Fruit fly (Drosophila melanogaster) whole organism, embryonic: Measurements from ENCODE around the gene ND-B18.

Experiments
- Ada2b ChIP-seq: fragments of 200-800 bp; sonication (Bioruptor generic); IDR thresholded peaks from 2 replicates; pipeline ENCODE4 v1.3.6; 2022; ENCODE audit warnings: missing biosample characterization, missing genetic modification characterization
- Blimp-1 ChIP-seq: fragments of 200-800 bp; sonication (Bioruptor generic); optimal IDR thresholded peaks from 3 replicates; lab custom pipeline; 2018; ENCODE audit warnings: missing biosample characterization, missing genetic modification characterization, mild to moderate bottlenecking, moderate library complexity, missing genetic modification reagents
- BtbVII ChIP-seq: fragments of 200-800 bp; sonication (Bioruptor generic); optimal IDR thresholded peaks from 3 replicates; lab custom pipeline; 2017; ENCODE audit warnings: missing biosample characterization, mild to moderate bottlenecking, missing genetic modification characterization
- CG10209 ChIP-seq: fragments of 200-800 bp; sonication (Bioruptor generic); optimal IDR thresholded peaks from 3 replicates; lab custom pipeline; 2017; ENCODE audit warnings: missing biosample characterization, mild to moderate bottlenecking, missing genetic modification characterization, missing genetic modification reagents
- CG10543 ChIP-seq: fragments of 200-800 bp; sonication (Bioruptor generic); optimal IDR thresholded peaks from 3 replicates; lab custom pipeline; 2017; ENCODE audit warnings: missing biosample characterization, mild to moderate bottlenecking, missing genetic modification characterization, moderate library complexity
- CG11398 ChIP-seq: fragments of 200-800 bp; sonication (Bioruptor generic); optimal IDR thresholded peaks from 2 replicates; lab custom pipeline; 2016; ENCODE audit warnings: missing biosample characterization, missing genetic modification characterization
- CG11696 ChIP-seq: fragments of 200-800 bp; sonication (Bioruptor generic); IDR thresholded peaks from 2 replicates; pipeline ENCODE4 v1.3.6; 2022; ENCODE audit warnings: missing biosample characterization, missing genetic modification characterization
- CG12104 ChIP-seq: fragments of 200-800 bp; sonication (Bioruptor generic); optimal IDR thresholded peaks from 3 replicates; lab custom pipeline; 2016; ENCODE audit warnings: missing biosample characterization, missing genetic modification characterization
- CG13424 ChIP-seq: fragments of 200-800 bp; sonication (Bioruptor generic); optimal IDR thresholded peaks from 2 replicates; lab custom pipeline; 2019; ENCODE audit warnings: missing biosample characterization, mild to moderate bottlenecking, missing genetic modification characterization, moderate library complexity
- CG14860 ChIP-seq: fragments of 200-800 bp; sonication (Bioruptor generic); IDR thresholded peaks from 3 replicates; pipeline ENCODE4 v1.3.6; 2022; ENCODE audit warnings: missing biosample characterization, missing genetic modification characterization; ENCODE audit not compliant: partially characterized antibody
- CG1603 ChIP-seq: fragments of 200-800 bp; sonication (Bioruptor generic); optimal IDR thresholded peaks from 2 replicates; lab custom pipeline; 2019; ENCODE audit warnings: missing biosample characterization, mild to moderate bottlenecking, missing genetic modification characterization, moderate library complexity
- CG2199 ChIP-seq: fragments of 200-800 bp; sonication (Bioruptor generic); IDR thresholded peaks from 3 replicates; pipeline ENCODE4 v1.3.6; 2022; ENCODE audit warnings: missing biosample characterization, missing genetic modification characterization
- CG30403 ChIP-seq: fragments of 200-800 bp; sonication (Bioruptor generic); optimal IDR thresholded peaks from 3 replicates; lab custom pipeline; 2016; ENCODE audit warnings: missing biosample characterization, missing genetic modification characterization
- CG43689 ChIP-seq: fragments of 200-800 bp; sonication (Bioruptor generic); IDR thresholded peaks from 2 replicates; pipeline ENCODE4 v1.3.6; 2022; ENCODE audit warnings: missing biosample characterization, missing genetic modification characterization
- CG4424 ChIP-seq: fragments of 200-800 bp; sonication (Bioruptor generic); optimal IDR thresholded peaks from 3 replicates; lab custom pipeline; 2016; ENCODE audit warnings: missing biosample characterization, missing genetic modification characterization
- CG6175 ChIP-seq: fragments of 200-800 bp; sonication (Bioruptor generic); IDR thresholded peaks from 3 replicates; pipeline ENCODE4 v1.3.6; 2022; ENCODE audit warnings: missing biosample characterization, missing genetic modification characterization
- CG6791 ChIP-seq: fragments of 200-800 bp; sonication (Bioruptor generic); IDR thresholded peaks from 3 replicates; pipeline ENCODE4 v1.3.6; 2022; ENCODE audit warnings: missing biosample characterization, missing genetic modification characterization; ENCODE audit not compliant: partially characterized antibody
- CG8924 ChIP-seq: fragments of 200-800 bp; optimal IDR thresholded peaks from 3 replicates; lab custom pipeline; 2019; ENCODE audit warnings: missing biosample characterization, mild to moderate bottlenecking, missing genetic modification characterization, moderate library complexity
- Ets65A ChIP-seq: fragments of 200-800 bp; sonication (Bioruptor generic); peaks from one replicate; lab custom pipeline; 2016; ENCODE audit warnings: missing biosample characterization, missing genetic modification characterization
- Fer2 ChIP-seq: fragments of 200-800 bp; sonication (Bioruptor generic); optimal IDR thresholded peaks from 2 replicates; lab custom pipeline; 2018; ENCODE audit warnings: missing biosample characterization, mild to moderate bottlenecking, missing genetic modification characterization, moderate library complexity
- GATAe ChIP-seq: fragments of 200-800 bp; sonication (Bioruptor generic); conservative IDR thresholded peaks from 2 replicates; pipeline ENCODE4 v1.3.6; 2022; ENCODE audit warnings: missing biosample characterization, missing genetic modification characterization
- HHEX ChIP-seq: fragments of 200-800 bp; sonication (Bioruptor generic); optimal IDR thresholded peaks from 3 replicates; lab custom pipeline; 2017; ENCODE audit warnings: missing biosample characterization, mild to moderate bottlenecking, missing genetic modification characterization, missing genetic modification reagents
- Hand ChIP-seq: fragments of 200-800 bp; sonication (Bioruptor generic); optimal IDR thresholded peaks from 2 replicates; lab custom pipeline; 2017; ENCODE audit warnings: mild to moderate bottlenecking, missing biosample characterization, missing genetic modification reagents, missing genetic modification characterization
- Med ChIP-seq: fragments of 200-800 bp; sonication (Bioruptor generic); peaks from one replicate; lab custom pipeline; 2016; ENCODE audit warnings: missing biosample characterization, missing genetic modification characterization, mild to moderate bottlenecking, inconsistent platforms, moderate library complexity
- Ssrp ChIP-seq: fragments of 200-800 bp; sonication (Bioruptor generic); optimal IDR thresholded peaks from 2 replicates; lab custom pipeline; 2018; ENCODE audit warnings: missing biosample characterization, mild to moderate bottlenecking, missing genetic modification characterization, moderate library complexity
- ap ChIP-seq: fragments of 200-800 bp; sonication (Bioruptor generic); IDR thresholded peaks from 2 replicates; pipeline ENCODE4 v1.3.6; 2022; ENCODE audit warnings: missing biosample characterization, missing genetic modification characterization
- btn ChIP-seq: fragments of 200-800 bp; sonication (Bioruptor generic); optimal IDR thresholded peaks from 2 replicates; lab custom pipeline; 2016; ENCODE audit warnings: missing biosample characterization, missing genetic modification characterization
- chinmo ChIP-seq: fragments of 200-800 bp; sonication (Bioruptor generic); IDR thresholded peaks from 4 replicates; pipeline ENCODE4 v1.3.6; 2022; ENCODE audit warnings: missing biosample characterization, missing genetic modification characterization; ENCODE audit not compliant: partially characterized antibody
- chn ChIP-seq: fragments of 200-800 bp; sonication (Bioruptor generic); optimal IDR thresholded peaks from 2 replicates; lab custom pipeline; 2016; ENCODE audit warnings: missing biosample characterization, missing genetic modification characterization
- ci ChIP-seq: fragments of 200-800 bp; sonication (Bioruptor generic); IDR thresholded peaks from 3 replicates; pipeline ENCODE4 v1.3.6; 2022; ENCODE audit warnings: missing biosample characterization, missing genetic modification characterization
- crol ChIP-seq: fragments of 200-800 bp; sonication (Bioruptor generic); IDR thresholded peaks from 2 replicates; pipeline ENCODE4 v1.3.6; 2022; ENCODE audit warnings: missing biosample characterization, missing genetic modification characterization
- crp ChIP-seq, 2 experiments: fragments of 200-800 bp; sonication (Bioruptor generic); optimal IDR thresholded peaks; 2 replicates in 1 of 2; 3 replicates in 1 of 2; lab custom pipeline; 2017; ENCODE audit warnings: missing biosample characterization in 2 of 2, missing genetic modification characterization in 2 of 2, mild to moderate bottlenecking in 1 of 2, moderate library complexity in 1 of 2
- fu2 ChIP-seq: fragments of 200-800 bp; sonication (Bioruptor generic); optimal IDR thresholded peaks from 2 replicates; lab custom pipeline; 2016; ENCODE audit warnings: missing biosample characterization, missing genetic modification characterization
- inv ChIP-seq: fragments of 200-800 bp; sonication (Bioruptor generic); IDR thresholded peaks from 2 replicates; pipeline ENCODE4 v1.3.6; 2022; ENCODE audit warnings: missing biosample characterization, missing genetic modification characterization; ENCODE audit not compliant: partially characterized antibody
- kah ChIP-seq: fragments of 200-800 bp; sonication (Bioruptor generic); optimal IDR thresholded peaks from 2 replicates; lab custom pipeline; 2018; ENCODE audit warnings: missing biosample characterization, mild to moderate bottlenecking, missing genetic modification characterization
- ken ChIP-seq: fragments of 200-800 bp; sonication (Bioruptor generic); IDR thresholded peaks from 3 replicates; pipeline ENCODE4 v1.3.6; 2022; ENCODE audit warnings: missing biosample characterization, missing genetic modification characterization
- kni ChIP-seq: fragments of 200-800 bp; sonication (Bioruptor generic); optimal IDR thresholded peaks from 3 replicates; lab custom pipeline; 2017; ENCODE audit warnings: mild to moderate bottlenecking, missing biosample characterization, missing genetic modification reagents, missing genetic modification characterization
- nom ChIP-seq: fragments of 200-800 bp; sonication (Bioruptor generic); optimal IDR thresholded peaks from 2 replicates; lab custom pipeline; 2017; ENCODE audit warnings: missing biosample characterization, missing genetic modification characterization, mild to moderate bottlenecking, moderate library complexity, missing genetic modification reagents
- sd ChIP-seq: fragments of 200-800 bp; sonication (Bioruptor generic); optimal IDR thresholded peaks from 3 replicates; lab custom pipeline; 2018; ENCODE audit warnings: missing biosample characterization, mild to moderate bottlenecking, missing genetic modification characterization, moderate library complexity
- slp2 ChIP-seq: fragments of 200-800 bp; sonication (Bioruptor generic); optimal IDR thresholded peaks from 2 replicates; lab custom pipeline; 2016; ENCODE audit warnings: missing biosample characterization, missing genetic modification characterization
- so ChIP-seq: fragments of 200-800 bp; sonication (Bioruptor generic); IDR thresholded peaks from 3 replicates; pipeline ENCODE4 v1.3.6; 2022; ENCODE audit warnings: missing biosample characterization, missing genetic modification characterization
- vvl ChIP-seq: fragments of 200-800 bp; sonication (Bioruptor generic); IDR thresholded peaks from 2 replicates; pipeline ENCODE4 v1.3.6; 2022; ENCODE audit warnings: missing biosample characterization, missing genetic modification characterization

The ND-B18 gene

dm6 chrX:15023826-15024545, 39.5 kb upstream of the ND-B18 start, which contains the start of gene be (continued):
- TF ChIP-seq so (GFP tag; lab: Robert Waterston, UW) (no peak), btn (GFP tag; lab: Kevin White, UChicago) (no peak), CG11398 (no peak), CG13424 (tag; lab: Kevin White, UChicago) (peak; percentile 86), CG30403 (GFP tag; lab: Kevin White, UChicago) (peak; percentile 73), CG2199 (GFP tag; lab: Robert Waterston, UW) (no peak), Hand (GFP tag; lab: Kevin White, UChicago) (no peak), CG1603 (tag; lab: Kevin White, UChicago) (no peak), Ets65A (GFP tag; lab: Kevin White, UChicago) (no peak), Ssrp (tag; lab: Kevin White, UChicago) (peak; percentile 78), CG6791 (no peak), CG11696 (no peak), Ada2b (GFP tag; lab: Robert Waterston, UW) (peak; percentile 44), fu2 (GFP tag; lab: Kevin White, UChicago) (no peak), BtbVII (no peak), CG4424 (peak; percentile 50), CG12104 (GFP tag; lab: Kevin White, UChicago) (peak; percentile 73), CG10209 (GFP tag; lab: Kevin White, UChicago) (peak; percentile 63), crp (GFP tag; optimal IDR thresholded peaks at IDR 0.05; lab: Kevin White, UChicago) (no peak), chn (GFP tag; lab: Kevin White, UChicago) (no peak), GATAe (GFP tag; lab: Robert Waterston, UW) (no peak), CG6175 (no peak), CG10543 (GFP tag; lab: Kevin White, UChicago) (peak; percentile 54), crol (GFP tag; lab: Robert Waterston, UW) (no peak), HHEX (GFP tag; lab: Kevin White, UChicago) (peak; percentile 29)

- TF ChIP-seq inv (GFP tag; lab: Robert Waterston, UW) (no peak), Med (GFP tag; lab: Kevin White, UChicago) (peak; percentile 52), CG14860 (GFP tag; lab: Robert Waterston, UW) (no peak), CG43689 (GFP tag; lab: Robert Waterston, UW) (no peak), Fer2 (no peak), slp2 (GFP tag; lab: Kevin White, UChicago) (no peak), CG11398 (no peak), nom (peak; percentile 84)
These were observed 38.8 kb upstream of the ND-B18 start for dm6 chrX:15024728-15025127.

dm6 chrX:15025737-15026136, 37.8 kb upstream of the ND-B18 start:
- TF ChIP-seq kni (peak; percentile 43), nom (peak; percentile 40), Blimp-1 (GFP tag; lab: Kevin White, UChicago) (peak; percentile 52), kah (GFP tag; lab: Kevin White, UChicago) (peak; percentile 29), ci (GFP tag; lab: Robert Waterston, UW) (0 out of 3 replicates have a peak, but pooled peaks have one; percentile 11), ap (GFP tag; lab: Robert Waterston, UW) (no peak), vvl (GFP tag; lab: Robert Waterston, UW) (peak; percentile 88), sd (tag; lab: Kevin White, UChicago) (peak; percentile 9), chinmo (GFP tag; lab: Robert Waterston, UW) (0 out of 4 replicates have a peak, but pooled peaks have one; percentile 56), GATAe (GFP tag; lab: Robert Waterston, UW) (no peak), CG8924 (tag; lab: Kevin White, UChicago) (peak; percentile 18), crol (GFP tag; lab: Robert Waterston, UW) (peak; percentile 93), CG6175 (0 out of 3 replicates have a peak, but pooled peaks have one; percentile 22), ken (GFP tag; lab: Robert Waterston, UW) (no peak)
- TF ChIP-seq, all 482 proteins: peak for 11
